Worm (Caenorhabditis elegans) whole organism, L4 larva: ENCODE data around the gene C38H2.3.
A peak's percentile ranks its signal among the peaks of the same experiment; 100 is the strongest.

ENCODE experiments used
- F10B5.3 ChIP-seq: sonication (generic microtip); optimal IDR thresholded peaks from 2 replicates; lab custom pipeline; 2016; ENCODE audit warnings: mild to moderate bottlenecking, missing genetic modification characterization, missing compliant biosample characterization
- F26F4.8 ChIP-seq: fragments of 200-800 bp; sonication (Bioruptor generic); conservative IDR thresholded peaks from 2 replicates; pipeline ENCODE4 v1.3.6; 2022; ENCODE audit warnings: missing genetic modification characterization, missing compliant biosample characterization
- F37D6.2 ChIP-seq: sonication (generic microtip); optimal IDR thresholded peaks from 2 replicates; lab custom pipeline; 2016; ENCODE audit warnings: mild to moderate bottlenecking, missing genetic modification characterization, missing compliant biosample characterization
- F44E2.7 ChIP-seq: fragments of 200-800 bp; sonication (Bioruptor generic); IDR thresholded peaks from 2 replicates; pipeline ENCODE4 v2.1.2; 2022; ENCODE audit warnings: missing genetic modification characterization, missing compliant biosample characterization
- T26A8.4 ChIP-seq: fragments of 200-800 bp; sonication (Bioruptor generic); IDR thresholded peaks from 2 replicates; pipeline ENCODE4 v1.3.6; 2022; ENCODE audit warnings: missing genetic modification characterization, missing compliant biosample characterization
- Y105C5A.15 ChIP-seq: fragments of 200-800 bp; sonication (Bioruptor generic); IDR thresholded peaks from 2 replicates; pipeline ENCODE4 v1.3.6; 2022; ENCODE audit warnings: missing genetic modification characterization, missing compliant biosample characterization
- Y75B8A.6 ChIP-seq: fragments of 200-800 bp; sonication (Bioruptor generic); IDR thresholded peaks from 2 replicates; pipeline ENCODE4 v1.3.6; 2022; ENCODE audit warnings: missing genetic modification reagents, missing genetic modification characterization, missing compliant biosample characterization
- ZK337.2 ChIP-seq: fragments of 200-800 bp; sonication (Bioruptor generic); IDR thresholded peaks from 2 replicates; pipeline ENCODE4 v1.3.6; 2022; ENCODE audit warnings: missing genetic modification reagents, missing genetic modification characterization, missing compliant biosample characterization
- aly-2 ChIP-seq: sonication (generic microtip); optimal IDR thresholded peaks from 2 replicates; lab custom pipeline; 2018; ENCODE audit warnings: missing biosample characterization, missing genetic modification characterization
- arid-1 ChIP-seq: fragments of 200-800 bp; sonication (Bioruptor generic); conservative IDR thresholded peaks from 2 replicates; pipeline ENCODE4 v1.3.6; 2022; ENCODE audit warnings: missing genetic modification reagents, missing genetic modification characterization, missing compliant biosample characterization
- ceh-20 ChIP-seq: fragments of 200-800 bp; sonication (Bioruptor generic); IDR thresholded peaks from 2 replicates; pipeline ENCODE4 v1.3.6; 2022; ENCODE audit warnings: missing genetic modification reagents, missing genetic modification characterization, missing compliant biosample characterization
- ceh-28 ChIP-seq: fragments of 150-350 bp; optimal IDR thresholded peaks from 2 replicates; lab custom pipeline; 2014; ENCODE audit warnings: missing biosample characterization, missing genetic modification reagents, missing genetic modification characterization
- ceh-82 ChIP-seq: sonication (generic microtip); optimal IDR thresholded peaks from 2 replicates; lab custom pipeline; 2017; ENCODE audit warnings: missing biosample characterization, missing genetic modification characterization
- cey-2 ChIP-seq: sonication (generic microtip); optimal IDR thresholded peaks from 3 replicates; lab custom pipeline; 2017; ENCODE audit warnings: missing genetic modification characterization, mild to moderate bottlenecking, missing compliant biosample characterization, antibody characterized with exemption, borderline replicate concordance; ENCODE audit not compliant: insufficient read depth
- daf-16 ChIP-seq, 3 experiments: sonication (generic microtip); optimal IDR thresholded peaks; 2 replicates each; lab custom pipeline; 2016 to 2017; ENCODE audit warnings: missing genetic modification characterization in 3 of 3, missing genetic modification reagents in 3 of 3, mild to moderate bottlenecking in 2 of 3, missing compliant biosample characterization in 2 of 3, missing biosample characterization in 1 of 3, moderate library complexity in 1 of 3
- daf-19 ChIP-seq: fragments of 200-800 bp; sonication (Bioruptor generic); conservative IDR thresholded peaks from 2 replicates; pipeline ENCODE4 v1.3.6; 2022; ENCODE audit warnings: missing genetic modification characterization, missing compliant biosample characterization
- daf-8 ChIP-seq: fragments of 200-800 bp; sonication (Bioruptor generic); IDR thresholded peaks from 2 replicates; pipeline ENCODE4 v1.3.6; 2022; ENCODE audit warnings: missing genetic modification characterization, missing compliant biosample characterization
- dmd-6 ChIP-seq: fragments of 200-800 bp; sonication (Bioruptor generic); IDR thresholded peaks from 2 replicates; pipeline ENCODE4 v1.3.6; 2022; ENCODE audit warnings: missing genetic modification reagents, missing genetic modification characterization, missing compliant biosample characterization
- dmd-8 ChIP-seq: fragments of 200-800 bp; sonication (Bioruptor generic); IDR thresholded peaks from 2 replicates; pipeline ENCODE4 v1.3.6; 2022; ENCODE audit warnings: missing genetic modification characterization, missing compliant biosample characterization
- dmd-9 ChIP-seq: fragments of 200-800 bp; sonication (Bioruptor generic); IDR thresholded peaks from 2 replicates; pipeline ENCODE4 v1.3.6; 2022; ENCODE audit warnings: missing genetic modification reagents, missing genetic modification characterization, missing compliant biosample characterization
- duxl-1 ChIP-seq: sonication (generic microtip); optimal IDR thresholded peaks from 2 replicates; lab custom pipeline; 2016; ENCODE audit warnings: mild to moderate bottlenecking, missing genetic modification characterization, moderate library complexity, missing compliant biosample characterization; ENCODE audit not compliant: poor library complexity
- dve-1 ChIP-seq: sonication (generic microtip); optimal IDR thresholded peaks from 2 replicates; lab custom pipeline; 2017; ENCODE audit warnings: antibody characterized with exemption, mild to moderate bottlenecking, missing genetic modification characterization, missing compliant biosample characterization; ENCODE audit not compliant: insufficient read depth
- fkh-10 ChIP-seq: fragments of 150-350 bp; optimal IDR thresholded peaks from 2 replicates; lab custom pipeline; 2014; ENCODE audit warnings: missing biosample characterization, missing genetic modification reagents, missing genetic modification characterization
- fos-1 ChIP-seq: fragments of 150-350 bp; optimal IDR thresholded peaks from 2 replicates; lab custom pipeline; 2014; ENCODE audit warnings: missing biosample characterization, missing genetic modification characterization
- hlh-11 ChIP-seq: fragments of 200-800 bp; sonication (Bioruptor generic); optimal IDR thresholded peaks from 2 replicates; lab custom pipeline; 2018; ENCODE audit warnings: mild to moderate bottlenecking, missing genetic modification characterization, missing compliant biosample characterization
- lim-7 ChIP-seq: fragments of 200-800 bp; sonication (Bioruptor generic); IDR thresholded peaks from 2 replicates; pipeline ENCODE4 v1.3.6; 2022; ENCODE audit warnings: missing genetic modification characterization, missing compliant biosample characterization
- lin-1 ChIP-seq: fragments of 200-800 bp; sonication (Bioruptor generic); IDR thresholded peaks from 2 replicates; pipeline ENCODE4 v1.3.6; 2022; ENCODE audit warnings: missing genetic modification reagents, missing genetic modification characterization, missing compliant biosample characterization
- lin-15B ChIP-seq: fragments of 150-350 bp; sonication (generic microtip); optimal IDR thresholded peaks from 3 replicates; lab custom pipeline; 2014; ENCODE audit warnings: missing biosample characterization, missing genetic modification characterization
- lir-3 ChIP-seq: sonication (generic microtip); optimal IDR thresholded peaks from 2 replicates; lab custom pipeline; 2016; ENCODE audit warnings: mild to moderate bottlenecking, missing genetic modification characterization, missing compliant biosample characterization
- mes-2 ChIP-seq: sonication (generic microtip); optimal IDR thresholded peaks from 2 replicates; lab custom pipeline; 2016; ENCODE audit warnings: missing genotype, mild to moderate bottlenecking, missing genetic modification characterization, missing compliant biosample characterization; ENCODE audit not compliant: poor library complexity, severe bottlenecking
- mxl-3 ChIP-seq: fragments of 200-800 bp; sonication (Bioruptor generic); optimal IDR thresholded peaks from 2 replicates; lab custom pipeline; 2018; ENCODE audit warnings: mild to moderate bottlenecking, missing genetic modification characterization, missing compliant biosample characterization
- nhr-11 ChIP-seq: fragments of 150-350 bp; optimal IDR thresholded peaks from 2 replicates; lab custom pipeline; 2014; ENCODE audit warnings: missing biosample characterization, missing genetic modification characterization
- nhr-25 ChIP-seq: sonication (generic microtip); optimal IDR thresholded peaks from 2 replicates; lab custom pipeline; 2017; ENCODE audit warnings: missing genetic modification characterization, mild to moderate bottlenecking, missing compliant biosample characterization, antibody characterized with exemption, moderate library complexity, borderline replicate concordance; ENCODE audit not compliant: insufficient read depth
- nhr-28 ChIP-seq: fragments of 150-350 bp; optimal IDR thresholded peaks from 2 replicates; lab custom pipeline; 2014; ENCODE audit warnings: missing biosample characterization, missing genetic modification characterization
- nhr-41 ChIP-seq: fragments of 200-800 bp; sonication (Bioruptor generic); IDR thresholded peaks from 2 replicates; pipeline ENCODE4 v1.3.6; 2022; ENCODE audit warnings: missing genetic modification reagents, missing genetic modification characterization, missing compliant biosample characterization
- pqm-1 ChIP-seq: sonication (generic microtip); optimal IDR thresholded peaks from 2 replicates; lab custom pipeline; 2017; ENCODE audit warnings: missing biosample characterization, missing genetic modification characterization
- sdz-12 ChIP-seq: fragments of 200-800 bp; sonication (Bioruptor generic); optimal IDR thresholded peaks from 2 replicates; lab custom pipeline; 2018; ENCODE audit warnings: mild to moderate bottlenecking, missing genetic modification characterization, missing compliant biosample characterization
- skn-1 ChIP-seq: fragments of 150-350 bp; optimal IDR thresholded peaks from 2 replicates; lab custom pipeline; 2014; ENCODE audit warnings: missing biosample characterization, missing genetic modification characterization
- snpc-4 ChIP-seq: fragments of 150-350 bp; optimal IDR thresholded peaks from 2 replicates; lab custom pipeline; 2014; ENCODE audit warnings: missing biosample characterization, missing genetic modification characterization
- unc-39 ChIP-seq: sonication (generic microtip); optimal IDR thresholded peaks from 2 replicates; lab custom pipeline; 2017; ENCODE audit warnings: missing biosample characterization, missing genetic modification characterization
- vab-7 ChIP-seq: fragments of 200-800 bp; sonication (Bioruptor generic); IDR thresholded peaks from 2 replicates; pipeline ENCODE4 v1.3.6; 2022; ENCODE audit warnings: missing genetic modification reagents, missing genetic modification characterization, missing compliant biosample characterization
- zag-1 ChIP-seq: fragments of 150-350 bp; optimal IDR thresholded peaks from 2 replicates; lab custom pipeline; 2014; ENCODE audit warnings: missing biosample characterization, missing genetic modification characterization
- ztf-11 ChIP-seq: fragments of 150-350 bp; optimal IDR thresholded peaks from 2 replicates; lab custom pipeline; 2014; ENCODE audit warnings: missing biosample characterization, missing genetic modification characterization

C38H2.3 gene

DNA sequence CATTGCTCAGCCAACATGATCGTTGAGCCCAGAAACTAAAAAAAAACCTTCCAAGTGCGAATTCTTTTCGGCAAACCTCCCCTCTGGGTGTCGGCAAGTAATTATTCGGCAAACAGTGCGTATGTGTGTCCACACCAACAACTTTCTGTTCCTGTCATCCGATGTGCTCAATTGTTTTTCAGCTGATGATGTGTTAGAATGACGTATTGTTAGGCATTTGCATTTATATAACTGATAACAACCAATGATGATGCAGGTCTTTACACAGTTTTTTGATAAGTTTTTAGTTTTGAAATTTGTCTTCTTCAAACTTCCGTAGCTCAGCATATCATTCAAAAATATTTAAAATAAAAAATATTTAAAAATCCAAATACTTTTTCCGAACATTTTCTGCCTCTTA is 7.5 kb downstream of the C38H2.3 start (continued):
- TF ChIP-seq nhr-41 (GFP tag; lab: Robert Waterston, UW) (no peak), dve-1 (tag; lab: Kevin White, UChicago) (peak; percentile 35), arid-1 (no peak), ceh-82 (tag; lab: Kevin White, UChicago) (no peak), dmd-6 (peak; percentile 49)
- TF ChIP-seq, all 104 proteins: peak for 7

DNA sequence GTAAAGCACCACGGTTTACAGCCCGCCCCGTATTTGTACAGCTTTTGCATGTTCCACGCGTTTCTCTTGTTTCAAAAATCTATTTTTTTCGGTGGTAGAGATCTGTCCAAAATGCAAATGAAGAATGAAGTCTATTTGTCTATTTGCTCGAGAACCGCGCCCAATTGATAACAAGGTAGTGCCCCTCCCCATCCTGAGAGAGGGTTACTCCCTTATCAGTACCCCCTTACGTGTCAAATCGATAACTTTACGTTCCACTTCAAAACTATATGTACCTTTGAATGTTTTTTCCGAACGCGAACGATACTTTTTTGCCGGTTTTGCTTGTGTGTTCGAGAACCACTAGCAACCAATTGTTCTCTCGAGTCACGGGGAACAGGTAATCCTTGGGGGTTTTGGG is 10.3 kb downstream of the C38H2.3 start:
- TF ChIP-seq ceh-28 (tag; lab: Kevin White, UChicago) (no peak), F44E2.7 (GFP tag; lab: Robert Waterston, UW) (no peak), T26A8.4 (GFP tag; lab: Robert Waterston, UW) (no peak), nhr-25 (tag; lab: Kevin White, UChicago) (no peak), snpc-4 (no peak), cey-2 (no peak), pqm-1 (tag; lab: Kevin White, UChicago) (peak; percentile 82), unc-39 (tag; lab: Kevin White, UChicago) (no peak), aly-2 (tag; lab: Kevin White, UChicago) (no peak), lin-1 (GFP tag; lab: Robert Waterston, UW) (no peak), hlh-11 (tag; lab: Kevin White, UChicago) (peak; percentile 45), ztf-11 (tag; lab: Kevin White, UChicago) (no peak), Y105C5A.15 (GFP tag; lab: Robert Waterston, UW) (no peak), dmd-8 (GFP tag; lab: Robert Waterston, UW) (no peak), fkh-10 (GFP tag; lab: Kevin White, UChicago) (no peak), fos-1 (tag; lab: Kevin White, UChicago) (no peak), lir-3 (no peak), mxl-3 (no peak), F26F4.8 (GFP tag; lab: Robert Waterston, UW) (no peak), ceh-20 (GFP tag; lab: Robert Waterston, UW) (no peak), nhr-11 (tag; lab: Kevin White, UChicago) (no peak), ZK337.2 (GFP tag; lab: Robert Waterston, UW) (no peak), nhr-28 (tag; lab: Kevin White, UChicago) (peak; percentile 44), daf-8 (no peak), sdz-12 (GFP tag; lab: Kevin White, UChicago) (no peak), dmd-6 (peak; percentile 20; the same call in 1 of the 2 replicates), mes-2 (tag; lab: Kevin White, UChicago) (no peak), F37D6.2 (no peak), daf-16 (GFP tag; optimal IDR thresholded peaks at IDR 0.05; lab: Kevin White, UChicago) (no peak), daf-16 (tag; optimal IDR thresholded peaks at IDR 0.05; lab: Kevin White, UChicago) (peak; percentile 54), vab-7 (no peak), dmd-9 (GFP tag; lab: Robert Waterston, UW) (no peak), lim-7 (no peak), zag-1 (tag; lab: Kevin White, UChicago) (no peak), dve-1 (tag; lab: Kevin White, UChicago) (peak; percentile 46), duxl-1 (tag; lab: Kevin White, UChicago) (no peak), lin-15B (tag; lab: Kevin White, UChicago) (no peak), daf-19 (GFP tag; lab: Robert Waterston, UW) (no peak), skn-1 (tag; lab: Kevin White, UChicago) (no peak), F10B5.3 (tag; lab: Kevin White, UChicago) (no peak), Y75B8A.6 (GFP tag; lab: Robert Waterston, UW) (no peak)
